Fruit fly (Drosophila melanogaster): ENCODE measurements around the gene Flo2.

The Flo2 gene

dm6 chrX:14950273-14951272, 111.4 kb downstream of the Flo2 start (continued):
- TF ChIP-seq CG2199 (GFP tag; IDR thresholded peaks at IDR 0.05), result no peak
- peak; percentile 76 for TF ChIP-seq CG3838 (GFP tag; optimal IDR thresholded peaks at IDR 0.05)
- peak; percentile 66 for TF ChIP-seq CG13624 (GFP tag; optimal IDR thresholded peaks at IDR 0.05)
- peak in 1 of 3 experiments; percentile 99 for TF ChIP-seq lola (GFP tag; optimal IDR thresholded peaks at IDR 0.05)
- peak; percentile 27 to 63 for TF ChIP-seq tll (GFP tag; optimal IDR thresholded peaks at IDR 0.05)
- TF ChIP-seq tna (GFP tag; IDR thresholded peaks at IDR 0.05; ENCODE audit: partially characterized antibody), result 0 out of 2 replicates have a peak, but pooled peaks have one; percentile 34
- peak; percentile 76 for TF ChIP-seq fd64A (GFP tag; optimal IDR thresholded peaks at IDR 0.05)
- peak; percentile 87 for TF ChIP-seq peb (GFP tag; IDR thresholded peaks at IDR 0.05)
- peak; percentile 78 for TF ChIP-seq ro (GFP tag; IDR thresholded peaks at IDR 0.05)
- TF ChIP-seq wdn (GFP tag; IDR thresholded peaks at IDR 0.05), result peak; percentile 27; the same call in 1 of the 2 replicates
- TF ChIP-seq GATAe (GFP tag; conservative IDR thresholded peaks at IDR 0.05), result peak; percentile 29; the same call in 1 of the 2 replicates
- peak; percentile 82 for TF ChIP-seq Ada2b (GFP tag; IDR thresholded peaks at IDR 0.05)
- peak; percentile 97 for TF ChIP-seq Oli (tag; optimal IDR thresholded peaks at IDR 0.05)
- TF ChIP-seq CG6791 (GFP tag; IDR thresholded peaks at IDR 0.05; ENCODE audit: partially characterized antibody), result peak; percentile 53; the same call in 1 of the 3 replicates
- no peak for TF ChIP-seq hkb (optimal IDR thresholded peaks at IDR 0.05)
- TF ChIP-seq hkb (GFP tag; IDR thresholded peaks at IDR 0.05), result peak; percentile 91
- peak; percentile 32 for TF ChIP-seq CG9797 (GFP tag; optimal IDR thresholded peaks at IDR 0.05)
- 0 out of 2 replicates have a peak, but pooled peaks have one; percentile 16 for TF ChIP-seq Scr (GFP tag; IDR thresholded peaks at IDR 0.05; ENCODE audit: partially characterized antibody)
- peak; percentile 76 for TF ChIP-seq MTF-1 (GFP tag; optimal IDR thresholded peaks at IDR 0.05; ENCODE audit: borderline replicate concordance)
- TF ChIP-seq lov (optimal IDR thresholded peaks at IDR 0.05), result no peak
- TF ChIP-seq lov (GFP tag; IDR thresholded peaks at IDR 0.05), result peak; percentile 85
- peak; percentile 87 for TF ChIP-seq stc (GFP tag; IDR thresholded peaks at IDR 0.05)
- peak; percentile 85 for TF ChIP-seq Jarid2 (GFP tag; optimal IDR thresholded peaks at IDR 0.05)
- TF ChIP-seq ap (GFP tag; IDR thresholded peaks at IDR 0.05), result peak; percentile 85
- peak; percentile 87 for TF ChIP-seq kah (GFP tag; optimal IDR thresholded peaks at IDR 0.05)
- TF ChIP-seq Abd-B (GFP tag; optimal IDR thresholded peaks at IDR 0.05), result peak; percentile 93
- TF ChIP-seq Atf-2 (GFP tag; optimal IDR thresholded peaks at IDR 0.05), result peak; percentile 86
- TF ChIP-seq scrt (GFP tag; optimal IDR thresholded peaks at IDR 0.05), result peak; percentile 78
- TF ChIP-seq crc (GFP tag; optimal IDR thresholded peaks at IDR 0.05), result peak; percentile 65
- TF ChIP-seq CG8765 (GFP tag; IDR thresholded peaks at IDR 0.05), result peak; percentile 78
- no peak for TF ChIP-seq Sin3A (optimal IDR thresholded peaks at IDR 0.05)
- TF ChIP-seq CG7987 (GFP tag; optimal IDR thresholded peaks at IDR 0.05), result peak; percentile 71
- TF ChIP-seq ase (GFP tag; IDR thresholded peaks at IDR 0.05), result peak; percentile 74; the same call in 2 of the 3 replicates
- TF ChIP-seq pb (GFP tag; optimal IDR thresholded peaks at IDR 0.05), result peak; percentile 62
- TF ChIP-seq Hr39 (optimal IDR thresholded peaks at IDR 0.05), result no peak
- peak; percentile 98 for TF ChIP-seq CoRest (tag; optimal IDR thresholded peaks at IDR 0.05)
- TF ChIP-seq ftz-f1 (GFP tag; optimal IDR thresholded peaks at IDR 0.05), result no peak
- TF ChIP-seq CkIIα-i1 (GFP tag; IDR thresholded peaks at IDR 0.05), result no peak
- TF ChIP-seq maf-S (GFP tag; optimal IDR thresholded peaks at IDR 0.05), result peak; percentile 70
- peak; percentile 64 for TF ChIP-seq Gsc (GFP tag; IDR thresholded peaks at IDR 0.05)
- TF ChIP-seq Stat92E (GFP tag; optimal IDR thresholded peaks at IDR 0.05), result peak in 1 of 3 experiments; percentile 96
- peak; percentile 71 for TF ChIP-seq CG6765 (GFP tag; optimal IDR thresholded peaks at IDR 0.05)
- peak; percentile 84 for TF ChIP-seq sob (GFP tag; IDR thresholded peaks at IDR 0.05)
- TF ChIP-seq CG42726 (GFP tag; IDR thresholded peaks at IDR 0.05; ENCODE audit: partially characterized antibody), result no peak
- TF ChIP-seq HLHmδ (GFP tag; optimal IDR thresholded peaks at IDR 0.05), result peak; percentile 63
- peak; percentile 20; the same call in 1 of the 2 replicates for TF ChIP-seq Bgb (GFP tag; IDR thresholded peaks at IDR 0.05; ENCODE audit: partially characterized antibody)
- peak; percentile 96 for TF ChIP-seq Xrp1 (GFP tag; IDR thresholded peaks at IDR 0.05)
- TF ChIP-seq nmo (GFP tag; optimal IDR thresholded peaks at IDR 0.05), result peak; percentile 99
